Worm (Caenorhabditis elegans) whole organism, dauer: Measurements from ENCODE around the gene nspc-4.
"Not testable (repeated sequence)": the region's sequence is repeated elsewhere in the genome, so short reads cannot be mapped to it uniquely, and the experiment has no call there.

ENCODE experiments used
- unc-62 ChIP-seq: sonication (generic microtip); optimal IDR thresholded peaks from 2 replicates; lab custom pipeline; 2017; ENCODE audit warnings: missing biosample characterization, missing genetic modification reagents, missing genetic modification characterization

nspc-4 gene

ce11 chrX:8538262-8538776 lies at the start of gene nspc-4, which contains the start of gene nspc-5:
Gene nspc-4, minus strand, starts transcription at chrX:8538362.
Gene nspc-5, plus strand, starts transcription at chrX:8538726.
- TF ChIP-seq unc-62 = not testable (repeated sequence)

- no peak for TF ChIP-seq unc-62
These were observed 47.7 kb upstream of the nspc-4 start, which contains the start of gene F18E9.3 for ce11 chrX:8585837-8586236. Gene F18E9.3, plus strand, starts transcription at chrX:8586147.

- TF ChIP-seq unc-62 = no peak
These were observed 46.7 kb upstream of the nspc-4 start for ce11 chrX:8584825-8585384.

ce11 chrX:8582767-8583360 lies 44.7 kb upstream of the nspc-4 start:
- no peak for TF ChIP-seq unc-62

- TF ChIP-seq unc-62 = no peak
These were observed 43.3 kb upstream of the nspc-4 start, which contains the start of gene F18E9.8 for ce11 chrX:8581447-8581846. Gene F18E9.8, minus strand, starts transcription at chrX:8581547.

- no peak for TF ChIP-seq unc-62
These were observed 42.1 kb upstream of the nspc-4 start, which contains the start of gene F18E9.4 for ce11 chrX:8580217-8580616. Gene F18E9.4, plus strand, starts transcription at chrX:8580517.

ce11 chrX:8570997-8571517 lies 32.9 kb upstream of the nspc-4 start, which contains the start of gene jmjd-3.1:
Gene jmjd-3.1, plus strand, starts transcription at chrX:8571047.
- TF ChIP-seq unc-62 = no peak

- TF ChIP-seq unc-62 = no peak
These were observed 31.0 kb upstream of the nspc-4 start for ce11 chrX:8569159-8569558.

ce11 chrX:8568423-8568903 lies 30.3 kb upstream of the nspc-4 start:
- no peak for TF ChIP-seq unc-62

ce11 chrX:8567823-8568314 lies 29.7 kb upstream of the nspc-4 start:
- no peak for TF ChIP-seq unc-62

ce11 chrX:8567166-8567565 lies 29.0 kb upstream of the nspc-4 start:
- TF ChIP-seq unc-62 = no peak

ce11 chrX:8566521-8567032 lies 28.4 kb upstream of the nspc-4 start:
- no peak for TF ChIP-seq unc-62

- TF ChIP-seq unc-62 = no peak
These were observed 27.8 kb upstream of the nspc-4 start for ce11 chrX:8565810-8566416.

ce11 chrX:8564451-8564795 lies 26.3 kb upstream of the nspc-4 start:
- no peak for TF ChIP-seq unc-62

- no peak for TF ChIP-seq unc-62
These were observed 25.7 kb upstream of the nspc-4 start for ce11 chrX:8563663-8564450.

ce11 chrX:8562586-8562985 lies 24.4 kb upstream of the nspc-4 start:
- no peak for TF ChIP-seq unc-62
